Worm (Caenorhabditis elegans) whole organism, L4 larva: Measurements from ENCODE around the gene ilys-4.

Experiments used
- ama-1 ChIP-seq: fragments of 150-350 bp; optimal IDR thresholded peaks from 2 replicates; lab custom pipeline; 2014; ENCODE audit warnings: inconsistent platforms, mixed read lengths
- daf-19 ChIP-seq: fragments of 200-800 bp; sonication (Bioruptor generic); conservative IDR thresholded peaks from 2 replicates; pipeline ENCODE4 v1.3.6; 2022; ENCODE audit warnings: missing genetic modification characterization, missing compliant biosample characterization
- fos-1 ChIP-seq: fragments of 150-350 bp; optimal IDR thresholded peaks from 2 replicates; lab custom pipeline; 2014; ENCODE audit warnings: missing biosample characterization, missing genetic modification characterization
- mdl-1 ChIP-seq, 2 experiments: fragments of 150-350 bp in 1 of 2; sonication (generic microtip) in 1 of 2; optimal IDR thresholded peaks; 2 replicates each; lab custom pipeline; 2014 to 2017; ENCODE audit warnings: missing biosample characterization in 2 of 2, missing genetic modification characterization in 2 of 2
- nhr-77 ChIP-seq: fragments of 150-350 bp; optimal IDR thresholded peaks from 2 replicates; lab custom pipeline; 2014; ENCODE audit warnings: missing biosample characterization, missing genetic modification characterization
- zfp-3 ChIP-seq: fragments of 200-800 bp; sonication (Bioruptor generic); conservative IDR thresholded peaks from 2 replicates; pipeline ENCODE4 v1.3.6; 2022; ENCODE audit warnings: missing genetic modification reagents, missing genetic modification characterization, missing compliant biosample characterization

- no peak for TF ChIP-seq daf-19 (GFP tag; lab: Robert Waterston, UW)
- TF ChIP-seq fos-1 (tag; lab: Kevin White, UChicago), result no peak
- no peak for TF ChIP-seq ama-1 (lab: Kevin White, UChicago)
- TF ChIP-seq nhr-77 (tag; lab: Kevin White, UChicago), result peak; percentile 67
- TF ChIP-seq mdl-1 (tag; optimal IDR thresholded peaks at IDR 0.05; lab: Kevin White, UChicago), result peak in 1 of 2 experiments; percentile 6
- TF ChIP-seq zfp-3 (GFP tag; lab: Robert Waterston, UW), result 0 out of 2 replicates have a peak, but pooled peaks have one; percentile 43
These were observed 5.0 kb upstream of the ilys-4 start, which contains the start of gene arp-11 for ce11 chrIV:7902221-7902904.
